Worm (Caenorhabditis elegans): ENCODE data around the gene cnc-7.
"Not testable (repeated sequence)": the region's sequence is repeated elsewhere in the genome, so short reads cannot be mapped to it uniquely, and the experiment has no call there.

The cnc-7 gene

ce11 chrV:20351195-20351594, 42.7 kb upstream of the cnc-7 start, which contains the start of gene K02E2.1:
K02E2.1 (plus strand) TSS chrV:20351495.
- TF ChIP-seq skn-1 (tag; optimal IDR thresholded peaks at IDR 0.05) (no peak), nhr-76 (tag; optimal IDR thresholded peaks at IDR 0.05) (no peak), unc-62 (GFP tag; optimal IDR thresholded peaks at IDR 0.05) (no peak), lin-39 (tag; optimal IDR thresholded peaks at IDR 0.05) (no peak), ceh-28 (tag; optimal IDR thresholded peaks at IDR 0.05) (no peak), elt-1 (tag; optimal IDR thresholded peaks at IDR 0.05) (no peak), ceh-16 (tag; optimal IDR thresholded peaks at IDR 0.05) (no peak), mdl-1 (tag; optimal IDR thresholded peaks at IDR 0.05) (no peak), nhr-25 (tag; optimal IDR thresholded peaks at IDR 0.05) (no peak), nhr-77 (tag; optimal IDR thresholded peaks at IDR 0.05) (no peak), nhr-43 (tag; optimal IDR thresholded peaks at IDR 0.05; ENCODE audit: poor library complexity, severe bottlenecking) (no peak), fos-1 (tag; optimal IDR thresholded peaks at IDR 0.05) (no peak), nfya-1 (tag; optimal IDR thresholded peaks at IDR 0.05; ENCODE audit: insufficient read depth) (no peak), elt-2 (tag; optimal IDR thresholded peaks at IDR 0.05) (no peak), elt-3 (tag; optimal IDR thresholded peaks at IDR 0.05) (no peak), nhr-67 (tag; optimal IDR thresholded peaks at IDR 0.05) (no peak), hmg-11 (tag; optimal IDR thresholded peaks at IDR 0.05) (no peak), snpc-4 (tag; optimal IDR thresholded peaks at IDR 0.05) (no peak), nhr-28 (tag; optimal IDR thresholded peaks at IDR 0.05) (no peak)

ce11 chrV:20356472-20356871, 37.4 kb upstream of the cnc-7 start, which contains the start of gene grd-11:
grd-11 (plus strand) TSS chrV:20356772.
- TF ChIP-seq eor-1 (tag; optimal IDR thresholded peaks at IDR 0.05): no peak
- no peak for TF ChIP-seq elt-2 (tag; optimal IDR thresholded peaks at IDR 0.05)
- TF ChIP-seq ceh-82 (tag; optimal IDR thresholded peaks at IDR 0.05): no peak
- TF ChIP-seq pqm-1 (tag; optimal IDR thresholded peaks at IDR 0.05): no peak
- TF ChIP-seq aly-2 (tag; optimal IDR thresholded peaks at IDR 0.05): no peak
- no peak for TF ChIP-seq unc-62 (GFP tag; optimal IDR thresholded peaks at IDR 0.05)
- no peak for TF ChIP-seq fos-1 (tag; optimal IDR thresholded peaks at IDR 0.05)
- no peak for TF ChIP-seq nhr-43 (tag; optimal IDR thresholded peaks at IDR 0.05; ENCODE audit: poor library complexity, severe bottlenecking)
- no peak for TF ChIP-seq lin-15B (tag; optimal IDR thresholded peaks at IDR 0.05)
- TF ChIP-seq ceh-28 (tag; optimal IDR thresholded peaks at IDR 0.05): no peak
- no peak for TF ChIP-seq daf-12 (tag; optimal IDR thresholded peaks at IDR 0.05)
- no peak for TF ChIP-seq nhr-237 (tag; optimal IDR thresholded peaks at IDR 0.05)

- TF ChIP-seq R02D3.7 (tag; optimal IDR thresholded peaks at IDR 0.05) (no peak), elt-3 (tag; optimal IDR thresholded peaks at IDR 0.05) (no peak), nhr-77 (tag; optimal IDR thresholded peaks at IDR 0.05) (no peak), ZK546.5 (tag; optimal IDR thresholded peaks at IDR 0.05) (no peak), nhr-237 (tag; optimal IDR thresholded peaks at IDR 0.05) (no peak)
Observed at ce11 chrV:20366839-20367238, 27.0 kb upstream of the cnc-7 start, which contains the start of gene K02E2.8. K02E2.8 (minus strand) TSS chrV:20366939.

DNA sequence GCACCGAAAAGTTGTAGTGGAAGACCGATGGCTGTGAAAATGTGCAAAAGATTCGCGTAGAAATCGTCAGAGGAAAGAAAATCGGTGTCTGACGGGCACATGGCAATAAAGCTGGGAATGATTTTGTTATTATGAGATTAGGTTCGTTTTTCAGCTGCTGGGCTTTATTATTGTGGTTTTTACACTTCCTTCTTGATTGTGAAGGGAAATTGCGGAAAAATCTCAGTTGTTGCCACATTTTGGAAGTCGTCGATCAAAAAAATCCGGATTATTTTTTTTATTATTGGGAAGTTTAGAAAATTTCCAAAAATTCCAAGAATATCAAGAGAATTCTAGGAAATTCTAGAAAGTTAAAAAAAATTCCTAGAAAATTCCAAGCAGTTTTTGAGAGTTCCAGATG, 24.7 kb upstream of the cnc-7 start, which contains the start of gene srh-177:
srh-177 (minus strand) TSS at position 101 of the 400 bp plus-strand sequence.
- TF ChIP-seq R02D3.7, lin-39, nhr-11 (tag; optimal IDR thresholded peaks at IDR 0.05): not testable (repeated sequence)

DNA sequence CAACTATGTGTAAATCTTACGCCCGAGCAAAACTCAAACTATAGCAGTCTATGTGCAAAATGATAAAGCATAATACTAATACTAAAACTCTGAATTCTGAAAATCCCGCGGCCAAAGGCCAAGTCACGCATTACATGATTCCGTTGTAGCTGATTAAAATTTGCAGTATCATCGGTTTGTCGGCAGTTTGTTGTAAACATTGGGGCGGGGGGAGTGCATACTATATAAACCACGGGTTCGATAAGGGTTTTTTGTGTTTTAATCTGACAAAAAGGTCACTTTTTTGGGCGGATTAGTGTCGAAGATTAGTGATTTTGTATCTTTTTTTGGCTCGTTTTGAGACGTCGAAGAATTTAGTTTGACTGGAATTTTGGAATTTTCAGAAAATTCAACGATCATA, 19.4 kb upstream of the cnc-7 start:
- TF ChIP-seq fkh-2 (tag; optimal IDR thresholded peaks at IDR 0.05): no peak
- TF ChIP-seq ama-1 (optimal IDR thresholded peaks at IDR 0.05): no peak
- no peak for TF ChIP-seq zag-1 (tag; optimal IDR thresholded peaks at IDR 0.05)
- TF ChIP-seq sea-2 (GFP tag; optimal IDR thresholded peaks at IDR 0.05): no peak
- TF ChIP-seq nhr-23 (tag; optimal IDR thresholded peaks at IDR 0.05): no peak
- no peak for TF ChIP-seq snpc-4 (tag; optimal IDR thresholded peaks at IDR 0.05)
- TF ChIP-seq ceh-9 (tag; optimal IDR thresholded peaks at IDR 0.05): no peak
- peak; percentile 79 for TF ChIP-seq elt-2 (tag; optimal IDR thresholded peaks at IDR 0.05)
- TF ChIP-seq elt-1 (tag; optimal IDR thresholded peaks at IDR 0.05): no peak
- no peak for TF ChIP-seq unc-62 (GFP tag; optimal IDR thresholded peaks at IDR 0.05)
- no peak for TF ChIP-seq ztf-11 (tag; optimal IDR thresholded peaks at IDR 0.05)
- TF ChIP-seq daf-12 (tag; optimal IDR thresholded peaks at IDR 0.05): no peak
- TF ChIP-seq tbx-2 (tag; optimal IDR thresholded peaks at IDR 0.05): no peak
- TF ChIP-seq egl-5 (tag; optimal IDR thresholded peaks at IDR 0.05): no peak
- peak; percentile 38 for TF ChIP-seq jun-1 (tag; optimal IDR thresholded peaks at IDR 0.05)
- TF ChIP-seq pqm-1 (tag; optimal IDR thresholded peaks at IDR 0.05): peak; percentile 20
- no peak for TF ChIP-seq nhr-11 (tag; optimal IDR thresholded peaks at IDR 0.05)
- no peak for TF ChIP-seq ceh-28 (tag; optimal IDR thresholded peaks at IDR 0.05)
- TF ChIP-seq pha-4 (tag; optimal IDR thresholded peaks at IDR 0.05): peak; percentile 21
- TF ChIP-seq ceh-82 (tag; optimal IDR thresholded peaks at IDR 0.05): no peak

Measured in whole organism, L3 larva.